Worm (Caenorhabditis elegans): ENCODE results near the gene msd-2.
"Not testable (repeated sequence)": the region's sequence is repeated elsewhere in the genome, so short reads cannot be mapped to it uniquely, and the experiment has no call there.

DNA sequence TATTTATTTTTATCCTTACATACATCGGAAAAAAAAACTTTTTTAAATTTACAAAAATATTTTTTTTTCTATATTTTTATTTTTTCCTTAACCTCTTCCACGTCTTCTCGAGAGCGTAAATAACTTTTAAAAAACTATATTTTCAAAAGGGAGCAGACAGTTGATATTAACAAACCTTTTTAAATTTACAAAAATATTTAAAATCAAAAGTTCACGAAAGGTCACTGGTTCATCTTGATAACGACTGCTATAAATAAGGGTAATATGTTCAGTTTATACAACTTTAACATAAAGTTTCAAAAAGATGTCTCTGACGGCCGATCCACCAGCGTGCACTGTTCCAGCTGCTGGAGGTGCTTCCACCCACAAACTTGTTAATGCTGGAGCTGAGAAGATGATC lies at the start of gene msd-2, which contains the start of gene F44D12.16:
- TF ChIP-seq W03F9.2, him-1 (tag; optimal IDR thresholded peaks at IDR 0.05): not testable (repeated sequence)
